Fruit fly (Drosophila melanogaster) S2 (cell line): ENCODE results near the gene CG3604.

Experiments
- CG8478 ChIP-seq: fragments of >200 bp; optimal IDR thresholded peaks from 2 replicates; lab custom pipeline; 2018
- CTCF ChIP-seq, 2 experiments: fragments of >200 bp; optimal IDR thresholded peaks; 2 replicates each; lab custom pipeline; 2018

Gene CG3604

DNA sequence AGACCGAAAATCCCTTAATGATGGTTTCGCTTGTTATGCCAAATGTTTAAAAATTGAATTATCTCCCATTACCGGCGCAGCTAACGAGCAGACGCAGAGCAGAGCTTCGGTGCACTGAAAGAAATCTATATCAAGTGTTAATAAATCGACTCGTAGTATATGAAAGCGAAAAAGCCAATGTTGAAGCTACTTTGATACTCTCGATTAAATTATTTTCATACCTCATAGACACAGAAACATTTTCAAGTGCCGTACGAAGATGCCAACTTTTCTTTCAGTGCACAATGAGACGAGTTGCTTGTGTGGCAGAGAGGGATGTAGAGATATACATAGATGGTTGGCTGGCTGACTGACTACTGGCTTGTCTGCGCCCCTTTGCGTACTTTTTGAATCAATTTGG is 21.9 kb downstream of the CG3604 start:
- TF ChIP-seq CG8478 (lab: Kevin White, UChicago) (no peak), CTCF (optimal IDR thresholded peaks at IDR 0.05; lab: Kevin White, UChicago) (no peak)

DNA sequence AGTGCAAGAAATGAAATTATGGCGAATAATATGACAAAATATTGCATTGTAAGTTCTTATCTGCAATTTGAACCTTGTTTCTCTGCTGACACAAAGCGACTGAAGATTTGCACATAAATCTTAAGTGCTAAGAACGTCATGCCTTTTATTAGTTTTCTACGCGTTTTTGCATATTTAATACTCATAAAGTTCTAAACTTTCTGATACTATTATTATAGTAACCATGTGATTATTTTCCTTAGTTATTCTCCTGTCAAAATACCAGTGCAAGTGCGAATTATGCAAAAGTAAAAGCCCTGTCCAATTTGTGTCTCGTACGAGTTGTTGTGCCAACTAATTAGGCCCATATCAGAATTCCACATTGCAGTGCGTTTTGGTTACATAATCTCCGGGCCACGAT is 27.2 kb downstream of the CG3604 start, which contains the start of gene Sfp24Bc:
TSS of gene Sfp24Bc (minus strand) at position 101 of the 400 bp plus-strand sequence.
- no peak for TF ChIP-seq CTCF (optimal IDR thresholded peaks at IDR 0.05; lab: Kevin White, UChicago)
- TF ChIP-seq CG8478 (lab: Kevin White, UChicago), result no peak

DNA sequence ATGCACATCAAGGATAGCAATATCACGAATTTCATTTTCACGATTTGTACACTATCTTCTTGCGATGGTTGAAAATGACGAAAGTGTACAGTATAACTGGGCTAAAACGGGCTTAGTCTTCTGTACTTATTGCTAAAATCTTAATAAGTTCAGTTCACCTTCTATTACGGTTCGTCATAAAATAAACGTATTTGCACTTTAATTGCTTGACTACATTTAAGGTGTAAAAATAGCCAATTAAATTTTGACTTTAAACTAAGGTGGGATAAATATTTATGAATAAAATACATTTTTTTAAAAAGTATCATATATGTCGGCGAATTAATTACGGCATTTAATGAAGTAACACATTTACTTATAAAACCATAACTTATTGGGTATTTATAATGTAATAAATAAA is 28.0 kb downstream of the CG3604 start, which contains the start of gene Sfp24Bb:
TSS of gene Sfp24Bb (minus strand) at position 101 of the 400 bp plus-strand sequence.
- TF ChIP-seq CG8478 (lab: Kevin White, UChicago), result no peak

- no peak for TF ChIP-seq CG8478 (lab: Kevin White, UChicago)
- no peak for TF ChIP-seq CTCF (optimal IDR thresholded peaks at IDR 0.05; lab: Kevin White, UChicago)
Measured at dm6 chr2L:3669034-3669433, 28.6 kb downstream of the CG3604 start, which contains the start of gene Sfp24Bd. Gene Sfp24Bd (minus strand): TSS chr2L:3669134.

- TF ChIP-seq CG8478 (lab: Kevin White, UChicago), result no peak
- no peak for TF ChIP-seq CTCF (optimal IDR thresholded peaks at IDR 0.05; lab: Kevin White, UChicago)
Measured at dm6 chr2L:3668451-3668850, 29.2 kb downstream of the CG3604 start, which contains the start of gene Sfp24Ba. Gene Sfp24Ba (minus strand): TSS chr2L:3668551.

- no peak for TF ChIP-seq CG8478 (lab: Kevin White, UChicago)
- peak in 1 of 2 experiments; percentile 18 for TF ChIP-seq CTCF (optimal IDR thresholded peaks at IDR 0.05; lab: Kevin White, UChicago)
Measured at dm6 chr2L:3662307-3662795, 35.3 kb downstream of the CG3604 start, which contains the start of gene Drgx. Gene Drgx (plus strand): TSS chr2L:3662745.

dm6 chr2L:3657349-3658142 is 40.1 kb downstream of the CG3604 start:
- TF ChIP-seq CTCF (optimal IDR thresholded peaks at IDR 0.05; lab: Kevin White, UChicago) (peak; percentile 98 to 99), CG8478 (lab: Kevin White, UChicago) (no peak)

DNA sequence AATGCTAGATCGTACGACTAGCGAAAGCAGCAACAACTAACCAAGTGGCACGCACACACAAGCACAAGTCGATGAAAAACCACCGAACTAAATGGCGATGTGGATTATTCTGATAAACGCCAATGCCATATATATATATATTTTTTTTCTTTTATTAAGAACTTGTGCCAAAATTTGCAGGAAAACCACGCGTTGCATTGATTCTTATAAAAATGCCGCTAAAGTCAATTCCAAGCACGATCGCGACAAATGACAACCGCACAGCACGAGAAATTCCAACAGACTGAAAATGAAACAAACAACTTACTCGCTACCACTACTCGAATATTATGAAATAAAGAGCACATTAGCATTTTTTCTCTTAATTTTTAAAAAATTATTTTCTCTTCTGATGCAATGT is 41.0 kb downstream of the CG3604 start, which contains the start of gene for:
TSS of gene for (minus strand) at position 287 of the 400 bp plus-strand sequence.
- TF ChIP-seq CG8478 (lab: Kevin White, UChicago) (no peak), CTCF (optimal IDR thresholded peaks at IDR 0.05; lab: Kevin White, UChicago) (no peak)

- TF ChIP-seq CG8478 (lab: Kevin White, UChicago) (no peak), CTCF (optimal IDR thresholded peaks at IDR 0.05; lab: Kevin White, UChicago) (no peak)
Measured at dm6 chr2L:3655698-3656105, 42.0 kb downstream of the CG3604 start.

dm6 chr2L:3654956-3655618 is 42.6 kb downstream of the CG3604 start:
- TF ChIP-seq CG8478 (lab: Kevin White, UChicago) (no peak), CTCF (optimal IDR thresholded peaks at IDR 0.05; lab: Kevin White, UChicago) (no peak)

DNA sequence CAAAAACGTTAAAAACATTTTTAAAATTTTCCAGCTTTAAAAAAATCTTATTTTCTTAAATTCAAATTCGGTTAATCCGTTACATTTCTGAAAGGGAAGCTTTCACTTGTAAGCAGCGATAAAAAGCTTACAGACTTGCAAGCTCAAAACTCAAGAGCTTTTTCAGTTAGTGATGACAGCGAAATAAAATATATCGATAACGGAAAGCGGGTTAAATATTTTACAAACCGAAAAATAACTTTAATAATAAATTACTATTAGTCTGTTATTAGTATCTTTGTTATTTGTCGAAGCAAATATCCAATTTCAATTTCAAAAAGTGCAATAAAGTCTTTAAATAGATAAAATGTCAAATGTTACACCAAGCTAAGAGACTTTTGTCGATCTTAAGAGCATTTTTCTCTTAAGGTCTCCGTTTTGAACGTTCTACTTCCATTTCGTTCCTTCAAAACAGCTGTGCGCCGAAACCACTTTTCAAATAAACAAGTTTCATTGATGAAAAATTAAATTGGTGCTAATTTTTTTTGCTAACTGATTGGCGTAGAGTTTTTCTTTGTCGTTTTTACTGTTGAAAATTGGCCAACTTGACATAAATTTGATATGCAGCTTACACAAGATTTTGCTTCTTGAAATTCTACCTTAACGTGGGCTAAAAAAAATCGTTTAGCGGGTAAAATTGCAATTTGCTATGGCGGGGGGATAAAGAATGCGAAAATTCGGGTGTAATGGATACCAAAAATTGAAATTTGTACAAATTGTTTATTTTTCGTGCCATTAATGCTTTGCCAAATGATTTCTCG is 49.3 kb downstream of the CG3604 start:
- TF ChIP-seq CG8478 (lab: Kevin White, UChicago) (no peak), CTCF (optimal IDR thresholded peaks at IDR 0.05; lab: Kevin White, UChicago) (no peak)

- TF ChIP-seq CG8478 (lab: Kevin White, UChicago) (no peak), CTCF (optimal IDR thresholded peaks at IDR 0.05; lab: Kevin White, UChicago) (no peak)
Measured at dm6 chr2L:3647521-3648172, 50.0 kb downstream of the CG3604 start.
